Worm (Caenorhabditis elegans): ENCODE measurements around the gene rmd-6.
"Not testable (repeated sequence)": the region's sequence is repeated elsewhere in the genome, so short reads cannot be mapped to it uniquely, and the experiment has no call there.

ce11 chrIV:5064961-5065360 lies 3.7 kb upstream of the rmd-6 start, which contains the start of gene msp-53:
- not testable (repeated sequence) for TF ChIP-seq nhr-77, nhr-11, zag-1, aly-2, elt-2, snpc-4, ztf-11 (tag; optimal IDR thresholded peaks at IDR 0.05)
